Worm (Caenorhabditis elegans) whole organism, L4/young adult: Measurements from ENCODE around the gene srsx-29.

ENCODE experiments used
- W03F9.2 ChIP-seq: fragments of 150-350 bp; optimal IDR thresholded peaks from 2 replicates; lab custom pipeline; 2014; ENCODE audit warnings: missing biosample characterization, missing genetic modification characterization
- him-1 ChIP-seq: sonication (generic microtip); optimal IDR thresholded peaks from 2 replicates; lab custom pipeline; 2016; ENCODE audit warnings: missing genotype, missing genetic modification reagents, missing genetic modification characterization, missing compliant biosample characterization

DNA sequence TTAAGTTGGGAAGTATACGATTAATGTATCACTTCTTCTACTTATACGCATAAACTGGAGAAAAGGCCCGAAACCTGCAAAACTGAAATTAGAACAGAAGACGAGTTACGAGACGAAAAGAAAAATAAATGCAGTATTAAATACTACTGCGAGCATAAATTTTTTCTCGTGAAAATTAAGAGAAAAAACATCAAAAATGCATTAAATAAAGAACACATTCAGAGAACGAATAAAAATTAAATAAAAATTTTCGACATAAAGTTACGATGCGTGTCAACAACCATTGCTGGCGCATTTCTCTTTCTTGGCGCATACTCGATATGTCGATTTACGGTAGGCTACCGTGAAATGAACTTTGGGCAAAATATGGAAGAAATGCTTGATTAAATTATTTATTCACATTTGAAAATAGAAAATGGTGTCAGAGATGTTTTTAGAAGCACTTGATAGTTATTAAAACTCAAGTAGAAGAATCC, 50.1 kb downstream of the srsx-29 start, which contains the start of the genes ZK856.19 and ZK856.11:
- peak; percentile 58 for TF ChIP-seq W03F9.2 (tag; lab: Kevin White, UChicago)
- no peak for TF ChIP-seq him-1 (tag; lab: Kevin White, UChicago)
